Worm (Caenorhabditis elegans) whole organism, early embryonic: ENCODE measurements around the gene F54D8.6.

Experiments
- aly-1 ChIP-seq: sonication (generic microtip); optimal IDR thresholded peaks from 2 replicates; lab custom pipeline; 2016; ENCODE audit warnings: missing genetic modification characterization, missing compliant biosample characterization
- ama-1 ChIP-seq: fragments of 150-350 bp; optimal IDR thresholded peaks from 2 replicates; lab custom pipeline; 2014
- ets-7 ChIP-seq: sonication (generic microtip); optimal IDR thresholded peaks from 2 replicates; lab custom pipeline; 2016; ENCODE audit warnings: missing genotype, missing genetic modification characterization, missing compliant biosample characterization
- flt-1 ChIP-seq: fragments of 200-800 bp; sonication (Bioruptor generic); IDR thresholded peaks from 2 replicates; pipeline ENCODE4 v1.3.6; 2022; ENCODE audit warnings: missing genetic modification characterization, missing compliant biosample characterization
- hmbx-1 ChIP-seq: sonication (generic microtip); optimal IDR thresholded peaks from 2 replicates; lab custom pipeline; 2016; ENCODE audit warnings: mild to moderate bottlenecking, missing genetic modification characterization, missing compliant biosample characterization
- pes-1 ChIP-seq: fragments of 200-800 bp; sonication (Bioruptor generic); IDR thresholded peaks from 2 replicates; pipeline ENCODE4 v1.3.6; 2022; ENCODE audit warnings: missing genetic modification reagents, missing genetic modification characterization, missing compliant biosample characterization
- sea-1 ChIP-seq: fragments of 200-800 bp; sonication (Bioruptor generic); conservative IDR thresholded peaks from 2 replicates; pipeline ENCODE4 v1.3.6; 2022; ENCODE audit warnings: missing genetic modification characterization, missing compliant biosample characterization
- tbx-37 ChIP-seq: fragments of 200-800 bp; sonication (Bioruptor generic); conservative IDR thresholded peaks from 2 replicates; pipeline ENCODE4 v1.3.6; 2022; ENCODE audit warnings: missing genetic modification reagents, missing genetic modification characterization, missing compliant biosample characterization

ce11 chrIII:5112998-5113397, 10.2 kb downstream of the F54D8.6 start:
- TF ChIP-seq ama-1 (no peak), sea-1 (GFP tag; lab: Robert Waterston, UW) (no peak), aly-1 (no peak), pes-1 (GFP tag; lab: Robert Waterston, UW) (no peak), ets-7 (tag; lab: Kevin White, UChicago) (no peak), flt-1 (GFP tag; lab: Robert Waterston, UW) (no peak), tbx-37 (GFP tag; lab: Robert Waterston, UW) (no peak), hmbx-1 (tag; lab: Kevin White, UChicago) (no peak)
